Worm (Caenorhabditis elegans) whole organism, L1 larva: Measurements from ENCODE around the gene cln-3.1.
A peak's percentile ranks its signal among the peaks of the same experiment; 100 is the strongest.

Experiments used
- C04F5.9 ChIP-seq: sonication (generic microtip); optimal IDR thresholded peaks from 2 replicates; lab custom pipeline; 2016; ENCODE audit warnings: missing genetic modification characterization, missing compliant biosample characterization
- F16B12.6 ChIP-seq: fragments of 150-350 bp; optimal IDR thresholded peaks from 2 replicates; lab custom pipeline; 2014; ENCODE audit warnings: missing biosample characterization, missing genetic modification characterization
- aly-2 ChIP-seq: fragments of 150-350 bp; optimal IDR thresholded peaks from 2 replicates; lab custom pipeline; 2014; ENCODE audit warnings: missing biosample characterization, missing genetic modification characterization
- ama-1 ChIP-seq: fragments of 150-350 bp; optimal IDR thresholded peaks from 2 replicates; lab custom pipeline; 2014
- blmp-1 ChIP-seq: fragments of 150-350 bp; optimal IDR thresholded peaks from 2 replicates; lab custom pipeline; 2014; ENCODE audit warnings: missing biosample characterization, missing genetic modification characterization
- ceh-63 ChIP-seq: fragments of 200-800 bp; sonication (Bioruptor generic); optimal IDR thresholded peaks from 2 replicates; lab custom pipeline; 2018; ENCODE audit warnings: mild to moderate bottlenecking, missing genetic modification characterization, missing compliant biosample characterization
- ceh-82 ChIP-seq, 3 experiments: fragments of 150-350 bp in 1 of 3; sonication (generic microtip) in 2 of 3; optimal IDR thresholded peaks; 2 replicates each; lab custom pipeline; 2014 to 2017; ENCODE audit warnings: missing biosample characterization in 3 of 3, missing genetic modification characterization in 3 of 3
- ceh-88 ChIP-seq: fragments of 200-800 bp; sonication (Bioruptor generic); IDR thresholded peaks from 2 replicates; pipeline ENCODE4 v1.3.6; 2022; ENCODE audit warnings: missing genetic modification characterization, missing compliant biosample characterization
- ces-1 ChIP-seq: fragments of 150-350 bp; optimal IDR thresholded peaks from 2 replicates; lab custom pipeline; 2014; ENCODE audit warnings: missing biosample characterization, missing genetic modification reagents, missing genetic modification characterization
- dpl-1 ChIP-seq, 3 experiments: fragments of 150-350 bp in 2 of 3; sonication (generic microtip) in 1 of 3; optimal IDR thresholded peaks; 2 replicates each; lab custom pipeline; 2014 to 2017; ENCODE audit warnings: missing biosample characterization in 3 of 3, missing genetic modification characterization in 3 of 3, missing genetic modification reagents in 3 of 3
- dsc-1 ChIP-seq: sonication (generic microtip); optimal IDR thresholded peaks from 2 replicates; lab custom pipeline; 2016; ENCODE audit warnings: mild to moderate bottlenecking, missing genetic modification characterization, missing compliant biosample characterization
- efl-1 ChIP-seq, 4 experiments: fragments of 150-350 bp; optimal IDR thresholded peaks in 3 of 4; peaks in 1 of 4; 1 replicate in 1 of 4; 2 replicates in 3 of 4; lab custom pipeline; 2014; ENCODE audit warnings: missing biosample characterization in 2 of 4, missing genetic modification characterization in 2 of 4, missing genetic modification reagents in 2 of 4
- efl-3 ChIP-seq: fragments of 200-800 bp; sonication (Bioruptor generic); optimal IDR thresholded peaks from 2 replicates; lab custom pipeline; 2018; ENCODE audit warnings: mild to moderate bottlenecking, missing genetic modification characterization, missing compliant biosample characterization
- egl-13 ChIP-seq: sonication (generic microtip); optimal IDR thresholded peaks from 2 replicates; lab custom pipeline; 2016; ENCODE audit warnings: missing genotype, missing genetic modification reagents, missing genetic modification characterization, missing compliant biosample characterization
- egl-27 ChIP-seq, 2 experiments: fragments of 150-350 bp in 1 of 2; sonication (generic microtip); optimal IDR thresholded peaks; 3 replicates each; lab custom pipeline; 2017 to 2018; ENCODE audit warnings: missing biosample characterization in 2 of 2, missing genetic modification characterization in 2 of 2, missing genetic modification reagents in 2 of 2
- elt-2 ChIP-seq: sonication (generic microtip); optimal IDR thresholded peaks from 2 replicates; lab custom pipeline; 2016; ENCODE audit warnings: missing genetic modification characterization, mild to moderate bottlenecking, inconsistent platforms, missing compliant biosample characterization, missing genetic modification reagents
- elt-3 ChIP-seq, 6 experiments: fragments of 150-350 bp in 1 of 6; sonication (generic microtip); optimal IDR thresholded peaks; 2 replicates each; lab custom pipeline; 2017 to 2018; ENCODE audit warnings: missing biosample characterization in 6 of 6, missing genetic modification characterization in 6 of 6, inconsistent platforms in 1 of 6
- fkh-10 ChIP-seq: sonication (generic microtip); optimal IDR thresholded peaks from 2 replicates; lab custom pipeline; 2017; ENCODE audit warnings: missing biosample characterization, missing genetic modification reagents, missing genetic modification characterization
- fkh-8 ChIP-seq: sonication (generic microtip); optimal IDR thresholded peaks from 2 replicates; lab custom pipeline; 2016; ENCODE audit warnings: mild to moderate bottlenecking, missing genetic modification characterization, missing compliant biosample characterization
- hlh-17 ChIP-seq: fragments of 200-800 bp; sonication (Bioruptor generic); optimal IDR thresholded peaks from 2 replicates; lab custom pipeline; 2018; ENCODE audit warnings: missing genetic modification characterization, mild to moderate bottlenecking, missing compliant biosample characterization, moderate library complexity, borderline replicate concordance
- hlh-4 ChIP-seq: sonication (generic microtip); optimal IDR thresholded peaks from 2 replicates; lab custom pipeline; 2016; ENCODE audit warnings: mild to moderate bottlenecking, missing genetic modification characterization, missing compliant biosample characterization
- isw-1 ChIP-seq: fragments of 200-800 bp; sonication (Bioruptor generic); IDR thresholded peaks from 2 replicates; pipeline ENCODE4 v1.3.6; 2022; ENCODE audit warnings: missing genetic modification characterization, missing compliant biosample characterization
- jun-1 ChIP-seq: fragments of 150-350 bp; optimal IDR thresholded peaks from 2 replicates; lab custom pipeline; 2014; ENCODE audit warnings: missing biosample characterization, missing genetic modification reagents, missing genetic modification characterization
- lin-13 ChIP-seq: fragments of 150-350 bp; optimal IDR thresholded peaks from 2 replicates; lab custom pipeline; 2014; ENCODE audit warnings: missing biosample characterization, missing genetic modification reagents, missing genetic modification characterization
- lin-35 ChIP-seq, 2 experiments: fragments of 150-350 bp; optimal IDR thresholded peaks; 2 replicates each; lab custom pipeline; 2014; ENCODE audit warnings: missing biosample characterization in 2 of 2, missing genetic modification characterization in 2 of 2, missing genetic modification reagents in 2 of 2
- lir-3 ChIP-seq: sonication (generic microtip); optimal IDR thresholded peaks from 2 replicates; lab custom pipeline; 2016; ENCODE audit warnings: mild to moderate bottlenecking, missing genetic modification characterization, moderate library complexity, missing compliant biosample characterization; ENCODE audit not compliant: poor library complexity
- lsy-2 ChIP-seq, 2 experiments: fragments of 150-350 bp; optimal IDR thresholded peaks; 2 replicates each; lab custom pipeline; 2014; ENCODE audit warnings: missing biosample characterization in 2 of 2, missing genetic modification characterization in 2 of 2
- mdl-1 ChIP-seq, 2 experiments: fragments of 150-350 bp; optimal IDR thresholded peaks; 2 replicates each; lab custom pipeline; 2014 to 2017; ENCODE audit warnings: missing biosample characterization in 2 of 2, missing genetic modification characterization in 2 of 2, inconsistent platforms in 1 of 2
- mep-1 ChIP-seq: fragments of 150-350 bp; optimal IDR thresholded peaks from 2 replicates; lab custom pipeline; 2014; ENCODE audit warnings: missing biosample characterization, missing genetic modification characterization
- nhr-11 ChIP-seq: fragments of 150-350 bp; optimal IDR thresholded peaks from 2 replicates; lab custom pipeline; 2014; ENCODE audit warnings: missing biosample characterization, missing genetic modification characterization
- nhr-12 ChIP-seq: sonication (generic microtip); optimal IDR thresholded peaks from 2 replicates; lab custom pipeline; 2017; ENCODE audit warnings: missing biosample characterization, missing genetic modification characterization
- nhr-20 ChIP-seq: sonication (generic microtip); optimal IDR thresholded peaks from 2 replicates; lab custom pipeline; 2016; ENCODE audit warnings: mild to moderate bottlenecking, missing genetic modification characterization, missing compliant biosample characterization
- nhr-28 ChIP-seq: fragments of 150-350 bp; optimal IDR thresholded peaks from 2 replicates; lab custom pipeline; 2014; ENCODE audit warnings: missing biosample characterization, missing genetic modification characterization
- nhr-77 ChIP-seq: fragments of 150-350 bp; optimal IDR thresholded peaks from 2 replicates; lab custom pipeline; 2014; ENCODE audit warnings: missing biosample characterization, missing genetic modification characterization
- nhr-84 ChIP-seq: sonication (generic microtip); optimal IDR thresholded peaks from 2 replicates; lab custom pipeline; 2017; ENCODE audit warnings: missing biosample characterization, missing genetic modification characterization
- nhr-85 ChIP-seq: sonication (generic microtip); peaks from one replicate; lab custom pipeline; 2016; ENCODE audit warnings: missing genetic modification characterization, inconsistent platforms, missing compliant biosample characterization
- pag-3 ChIP-seq: sonication (generic microtip); optimal IDR thresholded peaks from 2 replicates; lab custom pipeline; 2017; ENCODE audit warnings: missing genetic modification characterization, mild to moderate bottlenecking, missing compliant biosample characterization, antibody characterized with exemption, borderline replicate concordance; ENCODE audit not compliant: insufficient read depth
- pax-3 ChIP-seq: fragments of 200-800 bp; sonication (Bioruptor generic); optimal IDR thresholded peaks from 2 replicates; lab custom pipeline; 2018; ENCODE audit warnings: mild to moderate bottlenecking, missing genetic modification characterization, moderate library complexity, missing compliant biosample characterization
- pqm-1 ChIP-seq: sonication (generic microtip); optimal IDR thresholded peaks from 3 replicates; lab custom pipeline; 2017; ENCODE audit warnings: missing biosample characterization, missing genetic modification characterization
- rnt-1 ChIP-seq: sonication (generic microtip); optimal IDR thresholded peaks from 2 replicates; lab custom pipeline; 2016; ENCODE audit warnings: mild to moderate bottlenecking, missing genetic modification characterization, moderate library complexity, missing compliant biosample characterization
- skn-1 ChIP-seq: fragments of 150-350 bp; optimal IDR thresholded peaks from 2 replicates; lab custom pipeline; 2014; ENCODE audit warnings: missing biosample characterization, missing genetic modification characterization
- snpc-4 ChIP-seq: fragments of 150-350 bp; optimal IDR thresholded peaks from 2 replicates; lab custom pipeline; 2014; ENCODE audit warnings: missing biosample characterization, missing genetic modification characterization
- sup-37 ChIP-seq: fragments of 200-800 bp; sonication (Bioruptor generic); optimal IDR thresholded peaks from 2 replicates; lab custom pipeline; 2018; ENCODE audit warnings: mild to moderate bottlenecking, missing genetic modification characterization, missing compliant biosample characterization
- tbx-2 ChIP-seq: sonication (generic microtip); optimal IDR thresholded peaks from 2 replicates; lab custom pipeline; 2016; ENCODE audit warnings: missing genetic modification characterization, missing compliant biosample characterization
- unc-130 ChIP-seq: fragments of 150-350 bp; optimal IDR thresholded peaks from 2 replicates; lab custom pipeline; 2017; ENCODE audit warnings: missing biosample characterization, missing genetic modification characterization, inconsistent platforms
- zip-4 ChIP-seq: fragments of 200-800 bp; sonication (Bioruptor generic); optimal IDR thresholded peaks from 2 replicates; lab custom pipeline; 2018; ENCODE audit warnings: mild to moderate bottlenecking, missing genetic modification characterization, moderate library complexity, missing compliant biosample characterization
- ztf-11 ChIP-seq, 2 experiments: sonication (generic microtip); optimal IDR thresholded peaks; 2 replicates each; lab custom pipeline; 2016 to 2017; ENCODE audit warnings: missing genetic modification characterization in 2 of 2, missing biosample characterization in 1 of 2, missing compliant biosample characterization in 1 of 2

cln-3.1 gene

ce11 chrV:11265482-11265881 is at the start of gene cln-3.1:
TSS of gene cln-3.1 (minus strand) at chrV:11265652.
- peak; percentile 56 for TF ChIP-seq elt-2 (tag; lab: Kevin White, UChicago)
- no peak for TF ChIP-seq nhr-12 (tag; lab: Kevin White, UChicago)
- TF ChIP-seq, all 84 proteins: peak for 1

- TF ChIP-seq lsy-2 (tag; optimal IDR thresholded peaks at IDR 0.05; lab: Kevin White, UChicago) = peak; percentile 62 to 81
- TF ChIP-seq hlh-17 (GFP tag; lab: Kevin White, UChicago) = no peak
- TF ChIP-seq isw-1 (GFP tag; lab: Robert Waterston, UW) = no peak
- TF ChIP-seq fkh-10 (GFP tag; lab: Kevin White, UChicago) = peak; percentile 7
- no peak for TF ChIP-seq fkh-8 (tag; lab: Kevin White, UChicago)
- TF ChIP-seq nhr-85 (tag; lab: Kevin White, UChicago) = peak; percentile 81
- TF ChIP-seq ama-1 (lab: Kevin White, UChicago) = no peak
- TF ChIP-seq C04F5.9 (tag; lab: Kevin White, UChicago) = no peak
- peak; percentile 82 for TF ChIP-seq jun-1 (tag; lab: Kevin White, UChicago)
- TF ChIP-seq ces-1 (GFP tag; lab: Kevin White, UChicago) = no peak
- TF ChIP-seq egl-13 (tag; lab: Kevin White, UChicago) = peak; percentile 9
- TF ChIP-seq snpc-4 (tag; lab: Kevin White, UChicago) = peak; percentile 70
- peak; percentile 82 for TF ChIP-seq rnt-1
- TF ChIP-seq ceh-82 (tag; optimal IDR thresholded peaks at IDR 0.05; lab: Kevin White, UChicago) = peak; percentile 75 to 86 (median 79)
- TF ChIP-seq nhr-20 (tag; lab: Kevin White, UChicago) = peak; percentile 83
- TF ChIP-seq pag-3 (tag; lab: Kevin White, UChicago) = no peak
- no peak for TF ChIP-seq nhr-28 (tag; lab: Kevin White, UChicago)
- peak; percentile 66 for TF ChIP-seq skn-1
- TF ChIP-seq dpl-1 (GFP tag; optimal IDR thresholded peaks at IDR 0.05; lab: Kevin White, UChicago) = peak; percentile 16 to 52 (median 33)
- TF ChIP-seq lin-13 (GFP tag; lab: Kevin White, UChicago) = peak; percentile 59
- peak in 2 of 6 experiments; percentile 77 to 82 for TF ChIP-seq elt-3 (tag; optimal IDR thresholded peaks at IDR 0.05; lab: Kevin White, UChicago)
- TF ChIP-seq lin-35 (GFP tag; optimal IDR thresholded peaks at IDR 0.05; lab: Kevin White, UChicago) = peak; percentile 42 to 82
- no peak for TF ChIP-seq ceh-63 (GFP tag; lab: Kevin White, UChicago)
- peak; percentile 74 for TF ChIP-seq nhr-77
- peak in 1 of 2 experiments; percentile 85 for TF ChIP-seq mdl-1 (tag; optimal IDR thresholded peaks at IDR 0.05; lab: Kevin White, UChicago)
- peak; percentile 25 for TF ChIP-seq aly-2 (tag; lab: Kevin White, UChicago)
- TF ChIP-seq ceh-88 (GFP tag; lab: Robert Waterston, UW) = no peak
- peak; percentile 64 for TF ChIP-seq tbx-2
- no peak for TF ChIP-seq nhr-11 (tag; lab: Kevin White, UChicago)
- TF ChIP-seq pax-3 (tag; lab: Kevin White, UChicago) = peak; percentile 35
- peak; percentile 82 for TF ChIP-seq mep-1 (tag; lab: Kevin White, UChicago)
- peak; percentile 84 for TF ChIP-seq dsc-1
- peak; percentile 56 for TF ChIP-seq unc-130 (tag; lab: Kevin White, UChicago)
- peak; percentile 52 for TF ChIP-seq sup-37 (GFP tag; lab: Kevin White, UChicago)
- no peak for TF ChIP-seq egl-27 (tag; optimal IDR thresholded peaks at IDR 0.05; lab: Kevin White, UChicago)
- TF ChIP-seq zip-4 (GFP tag; lab: Kevin White, UChicago) = peak; percentile 51
- TF ChIP-seq lir-3 (tag; lab: Kevin White, UChicago) = peak; percentile 48
- no peak for TF ChIP-seq hlh-4 (tag; lab: Kevin White, UChicago)
- TF ChIP-seq pqm-1 = no peak
- TF ChIP-seq blmp-1 (tag; lab: Kevin White, UChicago) = peak; percentile 67
- TF ChIP-seq F16B12.6 = peak; percentile 3
- peak; percentile 50 to 63 for TF ChIP-seq efl-1 (optimal IDR thresholded peaks at IDR 0.05; lab: Kevin White, UChicago)
- TF ChIP-seq efl-1 (GFP tag; optimal IDR thresholded peaks at IDR 0.05 in 1 of 2; lab: Kevin White, UChicago) = peak; percentile 41 to 94
- TF ChIP-seq ztf-11 (tag; optimal IDR thresholded peaks at IDR 0.05; lab: Kevin White, UChicago) = peak in 1 of 2 experiments; percentile 80
- TF ChIP-seq nhr-84 (tag; lab: Kevin White, UChicago) = no peak
- TF ChIP-seq efl-3 (GFP tag; lab: Kevin White, UChicago) = peak; percentile 64
These were observed 48.8 kb upstream of the cln-3.1 start for ce11 chrV:11314025-11314880.
